Fruit fly (Drosophila melanogaster) whole organism, embryonic: ENCODE data around the gene Dyrk2.
A peak's percentile ranks its signal among the peaks of the same experiment; 100 is the strongest.

Experiments used
- Bteb2 ChIP-seq: fragments of 200-800 bp; sonication (Bioruptor generic); optimal IDR thresholded peaks from 2 replicates; lab custom pipeline; 2016; ENCODE audit warnings: missing biosample characterization, missing genetic modification characterization
- CG11247 ChIP-seq: fragments of 200-800 bp; sonication (Bioruptor generic); IDR thresholded peaks from 2 replicates; pipeline ENCODE4 v1.3.6; 2022; ENCODE audit warnings: missing biosample characterization, missing genetic modification characterization
- CG11398 ChIP-seq: fragments of 200-800 bp; sonication (Bioruptor generic); optimal IDR thresholded peaks from 2 replicates; lab custom pipeline; 2016; ENCODE audit warnings: missing biosample characterization, missing genetic modification characterization
- CG12942 ChIP-seq: fragments of 200-800 bp; sonication (Bioruptor generic); optimal IDR thresholded peaks from 3 replicates; lab custom pipeline; 2016; ENCODE audit warnings: missing biosample characterization, missing genetic modification characterization
- CG14014 ChIP-seq: fragments of 200-800 bp; sonication (Bioruptor generic); IDR thresholded peaks from 2 replicates; pipeline ENCODE4 v1.3.6; 2022; ENCODE audit warnings: missing biosample characterization, missing genetic modification characterization
- CG15269 ChIP-seq: fragments of 200-800 bp; sonication (Bioruptor generic); optimal IDR thresholded peaks from 2 replicates; lab custom pipeline; 2018; ENCODE audit warnings: missing biosample characterization, mild to moderate bottlenecking, missing genetic modification characterization, moderate library complexity
- CG1529 ChIP-seq: fragments of 200-800 bp; sonication (Bioruptor generic); optimal IDR thresholded peaks from 3 replicates; lab custom pipeline; 2018; ENCODE audit warnings: missing biosample characterization, missing genetic modification characterization
- CG15601 ChIP-seq: fragments of 200-800 bp; sonication (Bioruptor generic); optimal IDR thresholded peaks from 3 replicates; lab custom pipeline; 2019; ENCODE audit warnings: missing biosample characterization, mild to moderate bottlenecking, missing genetic modification characterization, moderate library complexity
- CG1603 ChIP-seq: fragments of 200-800 bp; sonication (Bioruptor generic); optimal IDR thresholded peaks from 2 replicates; lab custom pipeline; 2019; ENCODE audit warnings: missing biosample characterization, mild to moderate bottlenecking, missing genetic modification characterization, moderate library complexity
- CG17186 ChIP-seq: fragments of 200-800 bp; sonication (Bioruptor generic); optimal IDR thresholded peaks from 3 replicates; lab custom pipeline; 2017; ENCODE audit warnings: missing biosample characterization, missing genetic modification reagents, missing genetic modification characterization
- CG17361 ChIP-seq: fragments of 200-800 bp; sonication (Bioruptor generic); IDR thresholded peaks from 3 replicates; pipeline ENCODE4 v1.3.6; 2022; ENCODE audit warnings: missing biosample characterization, missing genetic modification characterization
- CG17385 ChIP-seq: fragments of 200-800 bp; sonication (Bioruptor generic); optimal IDR thresholded peaks from 3 replicates; lab custom pipeline; 2018; ENCODE audit warnings: missing biosample characterization, mild to moderate bottlenecking, missing genetic modification characterization
- CG18011 ChIP-seq: fragments of 200-800 bp; sonication (Bioruptor generic); optimal IDR thresholded peaks from 2 replicates; lab custom pipeline; 2017; ENCODE audit warnings: missing biosample characterization, missing genetic modification characterization, mild to moderate bottlenecking, moderate library complexity, missing genotype
- CG2712 ChIP-seq: fragments of 200-800 bp; optimal IDR thresholded peaks from 3 replicates; lab custom pipeline; 2019; ENCODE audit warnings: missing biosample characterization, mild to moderate bottlenecking, missing genetic modification characterization, moderate library complexity
- CG30403 ChIP-seq: fragments of 200-800 bp; sonication (Bioruptor generic); optimal IDR thresholded peaks from 3 replicates; lab custom pipeline; 2016; ENCODE audit warnings: missing biosample characterization, missing genetic modification characterization
- CG4328 ChIP-seq: fragments of 200-800 bp; sonication (Bioruptor generic); optimal IDR thresholded peaks from 3 replicates; lab custom pipeline; 2017; ENCODE audit warnings: missing biosample characterization, missing genetic modification reagents, missing genetic modification characterization
- CG4617 ChIP-seq: fragments of 200-800 bp; sonication (Bioruptor generic); optimal IDR thresholded peaks from 3 replicates; lab custom pipeline; 2016; ENCODE audit warnings: missing biosample characterization, missing genetic modification characterization, borderline replicate concordance
- CG4820 ChIP-seq: fragments of 200-800 bp; sonication (Bioruptor generic); optimal IDR thresholded peaks from 3 replicates; lab custom pipeline; 2016; ENCODE audit warnings: missing biosample characterization, missing genetic modification characterization
- CG5245 ChIP-seq: fragments of 200-800 bp; sonication (Bioruptor generic); optimal IDR thresholded peaks from 3 replicates; lab custom pipeline; 2016; ENCODE audit warnings: missing biosample characterization, missing genetic modification characterization
- Dad ChIP-seq: fragments of 200-800 bp; sonication (Bioruptor generic); optimal IDR thresholded peaks from 3 replicates; lab custom pipeline; 2016; ENCODE audit warnings: missing biosample characterization, missing genetic modification characterization
- Doc2 ChIP-seq: fragments of 200-800 bp; sonication (Bioruptor generic); IDR thresholded peaks from 2 replicates; pipeline ENCODE4 v1.3.6; 2022; ENCODE audit warnings: missing biosample characterization, missing genetic modification characterization
- Dp ChIP-seq: fragments of 200-800 bp; sonication (Bioruptor generic); optimal IDR thresholded peaks from 2 replicates; lab custom pipeline; 2018; ENCODE audit warnings: missing biosample characterization, mild to moderate bottlenecking, missing genetic modification characterization, moderate library complexity
- Eip74EF ChIP-seq, 2 experiments: fragments of 200-800 bp in 1 of 2; fragments of >200 bp in 1 of 2; sonication (Bioruptor generic) in 1 of 2; optimal IDR thresholded peaks; 2 replicates each; lab custom pipeline; 2017 to 2019; ENCODE audit warnings: missing biosample characterization in 2 of 2, missing genetic modification characterization in 2 of 2, mild to moderate bottlenecking in 1 of 2, moderate library complexity in 1 of 2
- Fer3 ChIP-seq: fragments of 200-800 bp; sonication (Bioruptor generic); optimal IDR thresholded peaks from 2 replicates; lab custom pipeline; 2018; ENCODE audit warnings: missing biosample characterization, mild to moderate bottlenecking, missing genetic modification characterization, moderate library complexity
- H2.0 ChIP-seq: fragments of 200-800 bp; sonication (Bioruptor generic); IDR thresholded peaks from 2 replicates; pipeline ENCODE4 v1.3.6; 2022; ENCODE audit warnings: missing biosample characterization, missing genetic modification characterization
- HLH3B ChIP-seq: fragments of 200-800 bp; sonication (Bioruptor generic); IDR thresholded peaks from 2 replicates; pipeline ENCODE4 v1.3.6; 2022; ENCODE audit warnings: missing biosample characterization, missing genetic modification characterization
- HLH54F ChIP-seq: fragments of 200-800 bp; sonication (Bioruptor generic); optimal IDR thresholded peaks from 3 replicates; lab custom pipeline; 2016; ENCODE audit warnings: missing biosample characterization, missing genetic modification characterization
- Hand ChIP-seq: fragments of 200-800 bp; sonication (Bioruptor generic); optimal IDR thresholded peaks from 2 replicates; lab custom pipeline; 2017; ENCODE audit warnings: mild to moderate bottlenecking, missing biosample characterization, missing genetic modification reagents, missing genetic modification characterization
- Meics ChIP-seq: fragments of 200-800 bp; sonication (Bioruptor generic); optimal IDR thresholded peaks from 2 replicates; lab custom pipeline; 2017; ENCODE audit warnings: missing biosample characterization, mild to moderate bottlenecking, missing genetic modification characterization
- Sox102F ChIP-seq: fragments of 200-800 bp; sonication (Bioruptor generic); optimal IDR thresholded peaks from 2 replicates; lab custom pipeline; 2018; ENCODE audit warnings: missing biosample characterization, mild to moderate bottlenecking, missing genetic modification characterization, moderate library complexity
- Ssrp ChIP-seq: fragments of 200-800 bp; sonication (Bioruptor generic); optimal IDR thresholded peaks from 2 replicates; lab custom pipeline; 2018; ENCODE audit warnings: missing biosample characterization, mild to moderate bottlenecking, missing genetic modification characterization, moderate library complexity
- Stat92E ChIP-seq, 3 experiments: fragments of >200 bp in 2 of 3; fragments of 200-800 bp in 1 of 3; sonication (Bioruptor generic) in 1 of 3; optimal IDR thresholded peaks; 2 replicates each; lab custom pipeline; 2017 to 2019; ENCODE audit warnings: missing biosample characterization in 3 of 3, missing genetic modification characterization in 3 of 3, mild to moderate bottlenecking in 1 of 3, moderate library complexity in 1 of 3
- YL-1 ChIP-seq: fragments of 200-800 bp; sonication (Bioruptor generic); optimal IDR thresholded peaks from 3 replicates; lab custom pipeline; 2017; ENCODE audit warnings: missing biosample characterization, mild to moderate bottlenecking, missing genetic modification characterization
- ac ChIP-seq: fragments of 200-800 bp; sonication (Bioruptor generic); optimal IDR thresholded peaks from 3 replicates; lab custom pipeline; 2017; ENCODE audit warnings: missing biosample characterization, mild to moderate bottlenecking, missing genetic modification characterization
- bcd ChIP-seq: fragments of 200-800 bp; sonication (Bioruptor generic); optimal IDR thresholded peaks from 2 replicates; lab custom pipeline; 2017; ENCODE audit warnings: missing biosample characterization, mild to moderate bottlenecking, missing genetic modification characterization
- bowl ChIP-seq: fragments of 200-800 bp; sonication (Bioruptor generic); IDR thresholded peaks from 2 replicates; pipeline ENCODE4 v1.3.6; 2022; ENCODE audit warnings: missing biosample characterization, missing genetic modification characterization
- cg ChIP-seq: fragments of 200-800 bp; sonication (Bioruptor generic); optimal IDR thresholded peaks from 3 replicates; lab custom pipeline; 2019; ENCODE audit warnings: missing biosample characterization, mild to moderate bottlenecking, missing genetic modification characterization, moderate library complexity
- ci ChIP-seq: fragments of 200-800 bp; sonication (Bioruptor generic); IDR thresholded peaks from 3 replicates; pipeline ENCODE4 v1.3.6; 2022; ENCODE audit warnings: missing biosample characterization, missing genetic modification characterization
- eve ChIP-seq, 2 experiments: fragments of >200 bp; optimal IDR thresholded peaks; 2 replicates each; lab custom pipeline; 2017; ENCODE audit warnings: missing biosample characterization in 2 of 2, missing genetic modification characterization in 2 of 2
- kni ChIP-seq: fragments of 200-800 bp; sonication (Bioruptor generic); optimal IDR thresholded peaks from 3 replicates; lab custom pipeline; 2017; ENCODE audit warnings: mild to moderate bottlenecking, missing biosample characterization, missing genetic modification reagents, missing genetic modification characterization
- lola ChIP-seq, 3 experiments: fragments of >200 bp in 2 of 3; fragments of 200-800 bp in 1 of 3; sonication (Bioruptor generic) in 1 of 3; optimal IDR thresholded peaks; 2 replicates each; lab custom pipeline; 2017 to 2019; ENCODE audit warnings: missing biosample characterization in 3 of 3, missing genetic modification characterization in 3 of 3, mild to moderate bottlenecking in 1 of 3, moderate library complexity in 1 of 3
- oc ChIP-seq: fragments of 200-800 bp; sonication (Bioruptor generic); optimal IDR thresholded peaks from 2 replicates; lab custom pipeline; 2018; ENCODE audit warnings: missing biosample characterization, mild to moderate bottlenecking, missing genetic modification characterization, moderate library complexity
- onecut ChIP-seq: fragments of 200-800 bp; sonication (Bioruptor generic); IDR thresholded peaks from 2 replicates; pipeline ENCODE4 v1.3.6; 2022; ENCODE audit warnings: missing biosample characterization, missing genetic modification characterization
- pb ChIP-seq: fragments of 200-800 bp; sonication (Bioruptor generic); optimal IDR thresholded peaks from 3 replicates; lab custom pipeline; 2016; ENCODE audit warnings: missing biosample characterization, missing genetic modification characterization
- pum ChIP-seq: fragments of 200-800 bp; sonication (Bioruptor generic); optimal IDR thresholded peaks from 2 replicates; lab custom pipeline; 2016; ENCODE audit warnings: missing biosample characterization, missing genetic modification characterization
- sens-2 ChIP-seq: fragments of 200-800 bp; sonication (Bioruptor generic); IDR thresholded peaks from 2 replicates; pipeline ENCODE4 v1.3.6; 2022; ENCODE audit warnings: missing biosample characterization, missing genetic modification characterization
- tll ChIP-seq, 2 experiments: fragments of 200-800 bp in 1 of 2; fragments of >200 bp in 1 of 2; sonication (Bioruptor generic) in 1 of 2; optimal IDR thresholded peaks; 2 replicates each; lab custom pipeline; 2017 to 2019; ENCODE audit warnings: missing biosample characterization in 2 of 2, missing genetic modification characterization in 2 of 2, mild to moderate bottlenecking in 1 of 2, moderate library complexity in 1 of 2
- unpg ChIP-seq: fragments of 200-800 bp; sonication (Bioruptor generic); optimal IDR thresholded peaks from 3 replicates; lab custom pipeline; 2018; ENCODE audit warnings: missing biosample characterization, mild to moderate bottlenecking, missing genetic modification characterization, moderate library complexity

Gene Dyrk2

DNA sequence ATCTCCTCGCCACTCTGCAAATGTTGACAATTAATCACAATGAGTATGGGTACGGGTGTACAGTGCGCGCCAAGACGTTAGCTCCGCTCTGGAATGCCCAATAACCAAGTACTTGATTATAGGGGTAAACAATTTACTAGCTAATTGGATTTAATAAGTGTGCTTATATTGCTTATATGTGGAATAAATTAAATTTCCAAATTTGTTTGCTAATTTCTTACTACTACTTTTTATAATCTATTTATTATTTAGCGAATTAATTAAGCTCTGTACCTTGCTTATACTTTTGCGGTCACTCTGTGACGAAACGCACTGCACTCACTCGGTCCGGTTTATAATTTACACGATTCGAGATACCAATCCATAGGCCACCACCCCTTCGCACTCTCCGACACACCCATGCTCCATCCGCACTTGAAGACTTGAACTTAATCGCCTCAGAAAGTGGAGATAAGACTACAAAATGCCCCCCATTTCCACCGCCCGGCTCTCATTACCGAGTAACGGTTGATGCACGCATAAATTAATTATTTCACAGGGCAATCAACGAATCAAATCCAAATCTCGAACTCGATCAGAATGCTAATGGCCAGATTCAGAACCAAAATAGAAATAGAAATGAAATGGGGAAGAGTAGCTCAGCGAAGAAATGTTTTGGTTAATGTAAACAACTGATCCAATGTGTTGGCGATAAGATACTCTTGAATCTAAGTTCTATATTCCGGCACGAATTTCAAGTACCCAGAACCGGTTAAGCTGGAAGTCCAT, 3.8 kb upstream of the Dyrk2 start (continued):
- TF ChIP-seq onecut (GFP tag; lab: Robert Waterston, UW): peak; percentile 25; the same call in 1 of the 2 replicates
- no peak for TF ChIP-seq CG11247 (GFP tag; lab: Robert Waterston, UW)
- no peak for TF ChIP-seq YL-1
- no peak for TF ChIP-seq tll (GFP tag; optimal IDR thresholded peaks at IDR 0.05; lab: Kevin White, UChicago)
- TF ChIP-seq CG17385: peak; percentile 48
- TF ChIP-seq CG14014 (GFP tag; lab: Robert Waterston, UW): no peak
- TF ChIP-seq HLH3B (GFP tag; lab: Robert Waterston, UW): no peak
- peak; percentile 41 for TF ChIP-seq oc
- no peak for TF ChIP-seq Dp
- TF ChIP-seq HLH54F (GFP tag; lab: Kevin White, UChicago): no peak
- peak; percentile 58 for TF ChIP-seq unpg (GFP tag; lab: Kevin White, UChicago)
- no peak for TF ChIP-seq eve (GFP tag; optimal IDR thresholded peaks at IDR 0.05; lab: Kevin White, UChicago)
- peak; percentile 11 for TF ChIP-seq CG1603
- peak; percentile 18 for TF ChIP-seq CG15269 (tag; lab: Kevin White, UChicago)
- TF ChIP-seq Dad (GFP tag; lab: Kevin White, UChicago): no peak
- no peak for TF ChIP-seq Doc2 (GFP tag; lab: Robert Waterston, UW)
- peak in 1 of 3 experiments; percentile 26 for TF ChIP-seq Stat92E (GFP tag; optimal IDR thresholded peaks at IDR 0.05; lab: Kevin White, UChicago)
- peak; percentile 50 for TF ChIP-seq CG1529 (GFP tag; lab: Kevin White, UChicago)
- peak; percentile 69 for TF ChIP-seq CG2712 (tag; lab: Kevin White, UChicago)
- TF ChIP-seq bcd (GFP tag; lab: Kevin White, UChicago): peak; percentile 43
- peak; percentile 1 for TF ChIP-seq CG4328 (GFP tag; lab: Kevin White, UChicago)
- TF ChIP-seq bowl (GFP tag; lab: Robert Waterston, UW): no peak
- no peak for TF ChIP-seq pum (GFP tag; lab: Kevin White, UChicago)
- no peak for TF ChIP-seq CG18011 (GFP tag; lab: Kevin White, UChicago)
- TF ChIP-seq ci (GFP tag; lab: Robert Waterston, UW): 0 out of 3 replicates have a peak, but pooled peaks have one; percentile 31
- peak; percentile 38 for TF ChIP-seq CG4820
- peak; percentile 66 for TF ChIP-seq Sox102F (GFP tag; lab: Kevin White, UChicago)
- TF ChIP-seq CG12942 (GFP tag; lab: Kevin White, UChicago): no peak
- TF ChIP-seq pb (GFP tag; lab: Kevin White, UChicago): no peak
- TF ChIP-seq lola (GFP tag; optimal IDR thresholded peaks at IDR 0.05; lab: Kevin White, UChicago): peak in 1 of 3 experiments; percentile 59
- peak; percentile 23 for TF ChIP-seq Meics
- peak in 1 of 2 experiments; percentile 33 for TF ChIP-seq Eip74EF (GFP tag; optimal IDR thresholded peaks at IDR 0.05; lab: Kevin White, UChicago)
- TF ChIP-seq cg (GFP tag; lab: Kevin White, UChicago): no peak
- peak; percentile 28 for TF ChIP-seq CG30403
- peak; percentile 70 for TF ChIP-seq CG17361 (GFP tag; lab: Robert Waterston, UW)
- no peak for TF ChIP-seq CG11398 (GFP tag; lab: Kevin White, UChicago)
- TF ChIP-seq CG15601 (tag; lab: Kevin White, UChicago): peak; percentile 27
- no peak for TF ChIP-seq CG5245 (GFP tag; lab: Kevin White, UChicago)
- TF ChIP-seq Bteb2 (GFP tag; lab: Kevin White, UChicago): no peak
- TF ChIP-seq H2.0 (GFP tag; lab: Robert Waterston, UW): no peak
- TF ChIP-seq sens-2 (GFP tag; lab: Robert Waterston, UW): 0 out of 2 replicates have a peak, but pooled peaks have one; percentile 20
- TF ChIP-seq Hand: no peak
- TF ChIP-seq CG17186 (GFP tag; lab: Kevin White, UChicago): peak; percentile 3
- peak; percentile 15 for TF ChIP-seq Ssrp (tag; lab: Kevin White, UChicago)
- TF ChIP-seq kni: peak; percentile 12
- TF ChIP-seq Fer3 (tag; lab: Kevin White, UChicago): no peak
- TF ChIP-seq ac (GFP tag; lab: Kevin White, UChicago): no peak
- TF ChIP-seq CG4617: no peak
